Fruit fly (Drosophila melanogaster) whole organism, embryonic: ENCODE measurements around the gene kibra.

Source experiments
- Adf1 ChIP-seq: fragments of 200-800 bp; sonication (Bioruptor generic); IDR thresholded peaks from 2 replicates; pipeline ENCODE4 v1.3.6; 2022; ENCODE audit warnings: missing biosample characterization, missing genetic modification characterization
- CG10147 ChIP-seq: fragments of 200-800 bp; sonication (Bioruptor generic); optimal IDR thresholded peaks from 2 replicates; lab custom pipeline; 2019; ENCODE audit warnings: missing biosample characterization, mild to moderate bottlenecking, missing genetic modification characterization, moderate library complexity
- CG11398 ChIP-seq: fragments of 200-800 bp; sonication (Bioruptor generic); optimal IDR thresholded peaks from 2 replicates; lab custom pipeline; 2016; ENCODE audit warnings: missing biosample characterization, missing genetic modification characterization
- CG11504 ChIP-seq: fragments of 200-800 bp; sonication (Bioruptor generic); optimal IDR thresholded peaks from 3 replicates; lab custom pipeline; 2019; ENCODE audit warnings: missing biosample characterization, mild to moderate bottlenecking, missing genetic modification characterization, moderate library complexity
- CG11560 ChIP-seq: fragments of 200-800 bp; sonication (Bioruptor generic); IDR thresholded peaks from 3 replicates; pipeline ENCODE4 v1.3.6; 2022; ENCODE audit warnings: missing biosample characterization, missing genetic modification characterization
- CG12942 ChIP-seq: fragments of 200-800 bp; sonication (Bioruptor generic); optimal IDR thresholded peaks from 3 replicates; lab custom pipeline; 2016; ENCODE audit warnings: missing biosample characterization, missing genetic modification characterization
- CG13775 ChIP-seq: fragments of 200-800 bp; sonication (Bioruptor generic); optimal IDR thresholded peaks from 3 replicates; lab custom pipeline; 2017; ENCODE audit warnings: missing biosample characterization, mild to moderate bottlenecking, missing genetic modification characterization
- CG16813 ChIP-seq: fragments of 200-800 bp; sonication (Bioruptor generic); IDR thresholded peaks from 3 replicates; pipeline ENCODE4 v1.3.6; 2022; ENCODE audit warnings: missing biosample characterization, missing genetic modification characterization; ENCODE audit not compliant: partially characterized antibody
- CG17361 ChIP-seq: fragments of 200-800 bp; sonication (Bioruptor generic); IDR thresholded peaks from 3 replicates; pipeline ENCODE4 v1.3.6; 2022; ENCODE audit warnings: missing biosample characterization, missing genetic modification characterization
- CG18619 ChIP-seq: fragments of 200-800 bp; sonication (Bioruptor generic); optimal IDR thresholded peaks from 3 replicates; lab custom pipeline; 2017; ENCODE audit warnings: missing biosample characterization, mild to moderate bottlenecking, missing genetic modification characterization
- CG2116 ChIP-seq: fragments of 200-800 bp; sonication (Bioruptor generic); optimal IDR thresholded peaks from 3 replicates; lab custom pipeline; 2018; ENCODE audit warnings: missing biosample characterization, mild to moderate bottlenecking, missing genetic modification characterization
- CG2199 ChIP-seq: fragments of 200-800 bp; sonication (Bioruptor generic); IDR thresholded peaks from 3 replicates; pipeline ENCODE4 v1.3.6; 2022; ENCODE audit warnings: missing biosample characterization, missing genetic modification characterization
- CG30020 ChIP-seq: fragments of 200-800 bp; optimal IDR thresholded peaks from 2 replicates; lab custom pipeline; 2019; ENCODE audit warnings: missing biosample characterization, mild to moderate bottlenecking, missing genetic modification characterization, moderate library complexity
- CG31388 ChIP-seq: fragments of 200-800 bp; sonication (Bioruptor generic); optimal IDR thresholded peaks from 2 replicates; lab custom pipeline; 2016; ENCODE audit warnings: missing biosample characterization, missing genetic modification characterization
- CG3847 ChIP-seq: fragments of 200-800 bp; sonication (Bioruptor generic); IDR thresholded peaks from 2 replicates; pipeline ENCODE4 v1.3.6; 2022; ENCODE audit warnings: missing biosample characterization, missing genetic modification characterization
- CG3995 ChIP-seq: fragments of 200-800 bp; sonication (Bioruptor generic); optimal IDR thresholded peaks from 3 replicates; lab custom pipeline; 2016; ENCODE audit warnings: missing biosample characterization, missing genetic modification characterization
- CG4424 ChIP-seq: fragments of 200-800 bp; sonication (Bioruptor generic); optimal IDR thresholded peaks from 3 replicates; lab custom pipeline; 2016; ENCODE audit warnings: missing biosample characterization, missing genetic modification characterization
- CG4617 ChIP-seq: fragments of 200-800 bp; sonication (Bioruptor generic); optimal IDR thresholded peaks from 3 replicates; lab custom pipeline; 2016; ENCODE audit warnings: missing biosample characterization, missing genetic modification characterization, borderline replicate concordance
- CG6254 ChIP-seq: fragments of 200-800 bp; sonication (Bioruptor generic); optimal IDR thresholded peaks from 3 replicates; lab custom pipeline; 2017; ENCODE audit warnings: mild to moderate bottlenecking, missing biosample characterization, missing genetic modification reagents, missing genetic modification characterization
- CG6683 ChIP-seq: fragments of 200-800 bp; sonication (Bioruptor generic); optimal IDR thresholded peaks from 2 replicates; lab custom pipeline; 2017; ENCODE audit warnings: missing biosample characterization, mild to moderate bottlenecking, missing genetic modification characterization, missing genetic modification reagents
- CG8478 ChIP-seq: fragments of >200 bp; optimal IDR thresholded peaks from 2 replicates; lab custom pipeline; 2018
- CG9727 ChIP-seq: fragments of 200-800 bp; sonication (Bioruptor generic); optimal IDR thresholded peaks from 3 replicates; lab custom pipeline; 2017; ENCODE audit warnings: missing biosample characterization, mild to moderate bottlenecking, missing genetic modification characterization
- D19B ChIP-seq: fragments of 200-800 bp; sonication (Bioruptor generic); optimal IDR thresholded peaks from 2 replicates; lab custom pipeline; 2017; ENCODE audit warnings: missing biosample characterization, mild to moderate bottlenecking, missing genetic modification characterization
- Dek ChIP-seq: fragments of 200-800 bp; sonication (Bioruptor generic); optimal IDR thresholded peaks from 3 replicates; lab custom pipeline; 2019; ENCODE audit warnings: missing biosample characterization, mild to moderate bottlenecking, missing genetic modification characterization, moderate library complexity
- Dip2 ChIP-seq: fragments of 200-800 bp; sonication (Bioruptor generic); IDR thresholded peaks from 2 replicates; pipeline ENCODE4 v1.3.6; 2022; ENCODE audit warnings: missing biosample characterization, missing genetic modification characterization
- Dll ChIP-seq: fragments of 200-800 bp; sonication (Bioruptor generic); IDR thresholded peaks from 4 replicates; pipeline ENCODE4 v1.3.6; 2022; ENCODE audit warnings: missing biosample characterization, missing genetic modification characterization; ENCODE audit not compliant: partially characterized antibody
- Dp ChIP-seq: fragments of 200-800 bp; sonication (Bioruptor generic); optimal IDR thresholded peaks from 2 replicates; lab custom pipeline; 2018; ENCODE audit warnings: missing biosample characterization, mild to moderate bottlenecking, missing genetic modification characterization, moderate library complexity
- ERR ChIP-seq: fragments of 200-800 bp; sonication (Bioruptor generic); optimal IDR thresholded peaks from 2 replicates; lab custom pipeline; 2016; ENCODE audit warnings: missing biosample characterization, missing genetic modification characterization
- Fer3 ChIP-seq: fragments of 200-800 bp; sonication (Bioruptor generic); optimal IDR thresholded peaks from 2 replicates; lab custom pipeline; 2018; ENCODE audit warnings: missing biosample characterization, mild to moderate bottlenecking, missing genetic modification characterization, moderate library complexity
- Gsc ChIP-seq: fragments of 200-800 bp; sonication (Bioruptor generic); IDR thresholded peaks from 2 replicates; pipeline ENCODE4 v1.3.6; 2022; ENCODE audit warnings: missing biosample characterization, missing genetic modification characterization
- HLHmδ ChIP-seq: fragments of 200-800 bp; sonication (Bioruptor generic); optimal IDR thresholded peaks from 2 replicates; lab custom pipeline; 2018; ENCODE audit warnings: missing biosample characterization, mild to moderate bottlenecking, missing genetic modification characterization, moderate library complexity
- MBD-R2 ChIP-seq: fragments of 200-800 bp; sonication (Bioruptor generic); IDR thresholded peaks from 2 replicates; pipeline ENCODE4 v1.3.6; 2022; ENCODE audit warnings: missing biosample characterization, missing genetic modification characterization
- Nf-YB ChIP-seq: fragments of 200-800 bp; sonication (Bioruptor generic); optimal IDR thresholded peaks from 3 replicates; lab custom pipeline; 2019; ENCODE audit warnings: missing biosample characterization, mild to moderate bottlenecking, missing genetic modification characterization, moderate library complexity
- Opbp ChIP-seq: fragments of 200-800 bp; sonication (Bioruptor generic); IDR thresholded peaks from 3 replicates; pipeline ENCODE4 v1.3.6; 2022; ENCODE audit warnings: missing biosample characterization, missing genetic modification characterization; ENCODE audit not compliant: partially characterized antibody
- Poxn ChIP-seq: fragments of 200-800 bp; sonication (Bioruptor generic); IDR thresholded peaks from 2 replicates; pipeline ENCODE4 v1.3.6; 2022; ENCODE audit warnings: missing biosample characterization, missing genetic modification characterization
- Trl ChIP-seq, 3 experiments: fragments of >200 bp in 2 of 3; fragments of 200-800 bp in 1 of 3; sonication (Bioruptor generic) in 1 of 3; optimal IDR thresholded peaks; 2 replicates in 1 of 3; 3 replicates in 2 of 3; lab custom pipeline; 2016 to 2017; ENCODE audit warnings: missing biosample characterization in 1 of 3, missing genetic modification characterization in 1 of 3
- dati ChIP-seq: fragments of 200-800 bp; sonication (Bioruptor generic); IDR thresholded peaks from 2 replicates; pipeline ENCODE4 v1.3.6; 2022; ENCODE audit warnings: missing biosample characterization, missing genetic modification characterization
- dpn ChIP-seq, 2 experiments: fragments of 200-800 bp; sonication (Bioruptor generic); optimal IDR thresholded peaks; 3 replicates each; lab custom pipeline; 2016; ENCODE audit warnings: missing biosample characterization in 2 of 2, missing genetic modification characterization in 2 of 2
- ems ChIP-seq: fragments of 200-800 bp; sonication (Bioruptor generic); optimal IDR thresholded peaks from 3 replicates; lab custom pipeline; 2016; ENCODE audit warnings: missing biosample characterization, missing genetic modification characterization
- lab ChIP-seq: fragments of 200-800 bp; sonication (Bioruptor generic); optimal IDR thresholded peaks from 3 replicates; lab custom pipeline; 2017; ENCODE audit warnings: missing biosample characterization, missing genetic modification characterization, mild to moderate bottlenecking, moderate library complexity, missing genetic modification reagents
- lola ChIP-seq, 3 experiments: fragments of >200 bp in 2 of 3; fragments of 200-800 bp in 1 of 3; sonication (Bioruptor generic) in 1 of 3; optimal IDR thresholded peaks; 2 replicates each; lab custom pipeline; 2017 to 2019; ENCODE audit warnings: missing biosample characterization in 3 of 3, missing genetic modification characterization in 3 of 3, mild to moderate bottlenecking in 1 of 3, moderate library complexity in 1 of 3
- otp ChIP-seq: fragments of 200-800 bp; sonication (Bioruptor generic); IDR thresholded peaks from 3 replicates; pipeline ENCODE4, ENCODE4 v1.3.6; 2022; ENCODE audit warnings: missing biosample characterization, missing genetic modification characterization
- pnt ChIP-seq: fragments of 200-800 bp; sonication (Bioruptor generic); optimal IDR thresholded peaks from 3 replicates; lab custom pipeline; 2016; ENCODE audit warnings: missing biosample characterization, missing genetic modification characterization
- ranshi ChIP-seq: fragments of 200-800 bp; sonication (Bioruptor generic); IDR thresholded peaks from 2 replicates; pipeline ENCODE4 v1.3.6; 2022; ENCODE audit warnings: missing biosample characterization, missing genetic modification characterization
- sim ChIP-seq: fragments of 200-800 bp; sonication (Bioruptor generic); IDR thresholded peaks from 2 replicates; pipeline ENCODE4 v1.3.6; 2022; ENCODE audit warnings: missing biosample characterization, missing genetic modification characterization
- tgo ChIP-seq: fragments of 200-800 bp; sonication (Bioruptor generic); IDR thresholded peaks from 3 replicates; pipeline ENCODE4 v1.3.6; 2022; ENCODE audit warnings: missing biosample characterization, missing genetic modification characterization
- tna ChIP-seq: fragments of 200-800 bp; sonication (Bioruptor generic); IDR thresholded peaks from 2 replicates; pipeline ENCODE4 v1.3.6; 2022; ENCODE audit warnings: missing biosample characterization, missing genetic modification characterization; ENCODE audit not compliant: partially characterized antibody
- trem ChIP-seq: fragments of 200-800 bp; optimal IDR thresholded peaks from 3 replicates; lab custom pipeline; 2019; ENCODE audit warnings: missing biosample characterization, mild to moderate bottlenecking, missing genetic modification characterization, moderate library complexity
- unpg ChIP-seq: fragments of 200-800 bp; sonication (Bioruptor generic); optimal IDR thresholded peaks from 3 replicates; lab custom pipeline; 2018; ENCODE audit warnings: missing biosample characterization, mild to moderate bottlenecking, missing genetic modification characterization, moderate library complexity

kibra gene

dm6 chr3R:14714147-14714903 is 9.7 kb downstream of the kibra start (continued):
- TF ChIP-seq dati (GFP tag; lab: Robert Waterston, UW) (no peak), HLHmδ (GFP tag; lab: Kevin White, UChicago) (peak; percentile 16), CG8478 (lab: Kevin White, UChicago) (no peak), CG3995 (no peak), CG4617 (GFP tag; lab: Kevin White, UChicago) (no peak), tna (no peak), Trl (optimal IDR thresholded peaks at IDR 0.05; lab: Kevin White, UChicago) (peak; percentile 38 to 69), Trl (GFP tag; optimal IDR thresholded peaks at IDR 0.05; lab: Kevin White, UChicago) (peak; percentile 14), CG11398 (GFP tag; lab: Kevin White, UChicago) (peak; percentile 6), otp (no peak), CG12942 (GFP tag; lab: Kevin White, UChicago) (no peak), CG6683 (GFP tag; lab: Kevin White, UChicago) (peak; percentile 39), ERR (GFP tag; lab: Kevin White, UChicago) (no peak), CG10147 (GFP tag; lab: Kevin White, UChicago) (peak; percentile 27), lola (GFP tag; optimal IDR thresholded peaks at IDR 0.05; lab: Kevin White, UChicago) (peak in 1 of 3 experiments; percentile 37), tgo (peak; percentile 51; the same call in 1 of the 3 replicates), CG17361 (peak; percentile 82), pnt (GFP tag; lab: Kevin White, UChicago) (no peak), CG9727 (GFP tag; lab: Kevin White, UChicago) (peak; percentile 89), Poxn (GFP tag; lab: Robert Waterston, UW) (no peak), CG18619 (GFP tag; lab: Kevin White, UChicago) (no peak), MBD-R2 (GFP tag; lab: Robert Waterston, UW) (no peak), Nf-YB (GFP tag; lab: Kevin White, UChicago) (peak; percentile 58), CG2199 (no peak), CG3847 (GFP tag; lab: Robert Waterston, UW) (0 out of 2 replicates have a peak, but pooled peaks have one; percentile 11), Dip2 (no peak), ems (GFP tag; lab: Kevin White, UChicago) (peak; percentile 13), CG13775 (peak; percentile 19), CG11504 (tag; lab: Kevin White, UChicago) (peak; percentile 85), CG6254 (GFP tag; lab: Kevin White, UChicago) (peak; percentile 89), CG11560 (no peak), dpn (GFP tag; optimal IDR thresholded peaks at IDR 0.05; lab: Kevin White, UChicago) (no peak), Opbp (GFP tag; lab: Robert Waterston, UW) (0 out of 3 replicates have a peak, but pooled peaks have one; percentile 41), Gsc (GFP tag; lab: Robert Waterston, UW) (no peak), CG16813 (GFP tag; lab: Robert Waterston, UW) (no peak), CG31388 (peak; percentile 70), Adf1 (no peak), CG30020 (no peak), lab (GFP tag; lab: Kevin White, UChicago) (peak; percentile 65), Fer3 (tag; lab: Kevin White, UChicago) (peak; percentile 61), CG4424 (GFP tag; lab: Kevin White, UChicago) (peak; percentile 83), trem (tag; lab: Kevin White, UChicago) (peak; percentile 91), Dll (no peak), unpg (GFP tag; lab: Kevin White, UChicago) (peak; percentile 81), sim (no peak), Dp (no peak), Dek (tag; lab: Kevin White, UChicago) (peak; percentile 22), D19B (no peak), CG2116 (GFP tag; lab: Kevin White, UChicago) (no peak), ranshi (GFP tag; lab: Robert Waterston, UW) (peak; percentile 59; the same call in 1 of the 2 replicates)
